Worm (Caenorhabditis elegans): ENCODE measurements around the gene F38B2.2.

Gene F38B2.2

ce11 chrX:11279276-11279675 lies at the start of gene F38B2.2:
F38B2.2 (minus strand) TSS chrX:11279376.
- no peak for TF ChIP-seq flt-1 (GFP tag; IDR thresholded peaks at IDR 0.05)
- TF ChIP-seq tab-1 (GFP tag; IDR thresholded peaks at IDR 0.05), result no peak
- TF ChIP-seq cog-1 (tag; optimal IDR thresholded peaks at IDR 0.05), result no peak
- no peak for TF ChIP-seq klf-2 (GFP tag; conservative IDR thresholded peaks at IDR 0.05)
- TF ChIP-seq ref-1 (GFP tag; conservative IDR thresholded peaks at IDR 0.05), result no peak
- TF ChIP-seq med-1 (GFP tag; optimal IDR thresholded peaks at IDR 0.05; ENCODE audit: insufficient read depth), result no peak
- TF ChIP-seq T22C8.4 (GFP tag; IDR thresholded peaks at IDR 0.05), result no peak
- TF ChIP-seq ztf-29 (GFP tag; IDR thresholded peaks at IDR 0.05), result no peak
- no peak for TF ChIP-seq ztf-23 (GFP tag; IDR thresholded peaks at IDR 0.05)

DNA sequence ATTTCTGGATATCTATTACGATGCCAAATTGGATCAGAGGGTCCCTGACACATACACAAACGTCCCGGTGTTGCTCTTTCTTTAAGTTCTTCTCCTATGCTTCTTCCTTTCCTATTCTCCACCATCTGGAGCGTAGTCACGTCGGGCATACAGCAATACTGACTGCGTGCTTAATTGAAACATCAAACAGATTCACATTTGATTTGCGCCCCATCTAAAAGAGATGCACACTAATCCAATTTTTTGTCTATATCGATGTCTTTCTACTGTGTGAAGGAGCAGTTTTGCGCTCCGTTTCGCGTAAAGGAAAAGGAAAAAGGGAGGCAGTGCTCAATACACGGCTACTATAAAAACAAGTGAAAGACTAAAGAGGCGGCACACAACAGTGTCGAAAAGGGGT lies 49.5 kb upstream of the F38B2.2 start:
- TF ChIP-seq tab-1 (GFP tag; IDR thresholded peaks at IDR 0.05) (no peak), T22C8.4 (GFP tag; IDR thresholded peaks at IDR 0.05) (no peak), ref-1 (GFP tag; conservative IDR thresholded peaks at IDR 0.05) (no peak), ztf-23 (GFP tag; IDR thresholded peaks at IDR 0.05) (no peak), flt-1 (GFP tag; IDR thresholded peaks at IDR 0.05) (no peak), klf-2 (GFP tag; conservative IDR thresholded peaks at IDR 0.05) (no peak), med-1 (GFP tag; optimal IDR thresholded peaks at IDR 0.05; ENCODE audit: insufficient read depth) (no peak), cog-1 (tag; optimal IDR thresholded peaks at IDR 0.05) (no peak)

DNA sequence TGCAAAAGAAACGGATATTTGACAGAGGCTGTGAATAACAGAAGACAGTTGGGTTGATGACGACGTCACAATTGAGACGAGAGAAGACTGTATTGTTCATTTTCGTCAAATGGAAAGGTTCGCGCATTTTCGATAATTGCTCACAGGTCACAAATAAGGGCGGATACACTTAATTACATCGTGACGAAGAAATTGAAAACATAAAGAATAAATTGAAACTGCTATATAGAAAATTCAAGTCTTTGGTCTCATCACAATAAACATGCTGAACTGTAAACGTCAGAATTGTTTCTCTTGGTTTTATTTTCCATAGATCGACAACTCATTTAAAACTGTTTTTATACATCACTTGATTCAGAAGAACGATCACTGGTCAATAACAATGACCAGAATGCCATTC lies 47.7 kb upstream of the F38B2.2 start, which contains the start of gene ZK455.5:
TSS of gene ZK455.5 (minus strand) at position 101 of the 400 bp plus-strand sequence.
- TF ChIP-seq klf-2 (GFP tag; conservative IDR thresholded peaks at IDR 0.05) (no peak), cog-1 (tag; optimal IDR thresholded peaks at IDR 0.05) (no peak), T22C8.4 (GFP tag; IDR thresholded peaks at IDR 0.05) (no peak), ztf-23 (GFP tag; IDR thresholded peaks at IDR 0.05) (no peak), med-1 (GFP tag; optimal IDR thresholded peaks at IDR 0.05; ENCODE audit: insufficient read depth) (no peak), tab-1 (GFP tag; IDR thresholded peaks at IDR 0.05) (no peak), flt-1 (GFP tag; IDR thresholded peaks at IDR 0.05) (no peak), ztf-29 (GFP tag; IDR thresholded peaks at IDR 0.05) (no peak), ref-1 (GFP tag; conservative IDR thresholded peaks at IDR 0.05) (no peak)

ce11 chrX:11324240-11324639 lies 45.1 kb upstream of the F38B2.2 start, which contains the start of gene asm-2:
asm-2 (minus strand) TSS chrX:11324251.
- TF ChIP-seq tab-1 (GFP tag; IDR thresholded peaks at IDR 0.05), result no peak
- no peak for TF ChIP-seq T22C8.4 (GFP tag; IDR thresholded peaks at IDR 0.05)
- no peak for TF ChIP-seq klf-2 (GFP tag; conservative IDR thresholded peaks at IDR 0.05)
- no peak for TF ChIP-seq med-1 (GFP tag; optimal IDR thresholded peaks at IDR 0.05; ENCODE audit: insufficient read depth)
- no peak for TF ChIP-seq ztf-29 (GFP tag; IDR thresholded peaks at IDR 0.05)
- no peak for TF ChIP-seq cog-1 (tag; optimal IDR thresholded peaks at IDR 0.05)
- no peak for TF ChIP-seq flt-1 (GFP tag; IDR thresholded peaks at IDR 0.05)
- no peak for TF ChIP-seq ztf-23 (GFP tag; IDR thresholded peaks at IDR 0.05)
- TF ChIP-seq ref-1 (GFP tag; conservative IDR thresholded peaks at IDR 0.05), result no peak

DNA sequence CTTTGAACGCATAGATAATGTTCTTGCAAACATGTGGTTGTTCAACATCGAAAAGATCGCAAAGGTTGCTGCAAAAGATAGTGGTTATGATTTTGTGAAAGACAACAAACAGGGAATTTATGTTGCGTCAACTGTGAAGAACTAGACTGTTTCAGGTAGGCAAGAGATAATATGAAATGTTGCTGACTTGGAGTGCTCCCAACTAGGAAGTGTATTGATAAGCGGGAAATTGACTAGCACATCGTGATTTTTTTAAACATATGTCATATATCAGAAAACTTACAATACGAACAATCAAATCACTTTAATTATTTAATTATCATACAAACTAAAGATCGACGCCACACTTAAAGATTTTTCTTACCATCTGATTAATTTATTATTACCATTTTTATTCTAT lies 44.0 kb upstream of the F38B2.2 start:
- no peak for TF ChIP-seq tab-1 (GFP tag; IDR thresholded peaks at IDR 0.05)
- TF ChIP-seq ztf-23 (GFP tag; IDR thresholded peaks at IDR 0.05), result no peak
- no peak for TF ChIP-seq T22C8.4 (GFP tag; IDR thresholded peaks at IDR 0.05)
- no peak for TF ChIP-seq cog-1 (tag; optimal IDR thresholded peaks at IDR 0.05)
- TF ChIP-seq med-1 (GFP tag; optimal IDR thresholded peaks at IDR 0.05; ENCODE audit: insufficient read depth), result no peak
- TF ChIP-seq ztf-29 (GFP tag; IDR thresholded peaks at IDR 0.05), result no peak
- TF ChIP-seq flt-1 (GFP tag; IDR thresholded peaks at IDR 0.05), result no peak
- TF ChIP-seq klf-2 (GFP tag; conservative IDR thresholded peaks at IDR 0.05), result no peak
- TF ChIP-seq ref-1 (GFP tag; conservative IDR thresholded peaks at IDR 0.05), result no peak

ce11 chrX:11317939-11318338 lies 38.8 kb upstream of the F38B2.2 start, which contains the start of gene hizr-1:
hizr-1 (plus strand) TSS chrX:11318278.
- TF ChIP-seq ref-1 (GFP tag; conservative IDR thresholded peaks at IDR 0.05) (no peak), klf-2 (GFP tag; conservative IDR thresholded peaks at IDR 0.05) (no peak), med-1 (GFP tag; optimal IDR thresholded peaks at IDR 0.05; ENCODE audit: insufficient read depth) (no peak), cog-1 (tag; optimal IDR thresholded peaks at IDR 0.05) (no peak), flt-1 (GFP tag; IDR thresholded peaks at IDR 0.05) (no peak), tab-1 (GFP tag; IDR thresholded peaks at IDR 0.05) (no peak), ztf-23 (GFP tag; IDR thresholded peaks at IDR 0.05) (no peak), ztf-29 (GFP tag; IDR thresholded peaks at IDR 0.05) (no peak), T22C8.4 (GFP tag; IDR thresholded peaks at IDR 0.05) (no peak)

DNA sequence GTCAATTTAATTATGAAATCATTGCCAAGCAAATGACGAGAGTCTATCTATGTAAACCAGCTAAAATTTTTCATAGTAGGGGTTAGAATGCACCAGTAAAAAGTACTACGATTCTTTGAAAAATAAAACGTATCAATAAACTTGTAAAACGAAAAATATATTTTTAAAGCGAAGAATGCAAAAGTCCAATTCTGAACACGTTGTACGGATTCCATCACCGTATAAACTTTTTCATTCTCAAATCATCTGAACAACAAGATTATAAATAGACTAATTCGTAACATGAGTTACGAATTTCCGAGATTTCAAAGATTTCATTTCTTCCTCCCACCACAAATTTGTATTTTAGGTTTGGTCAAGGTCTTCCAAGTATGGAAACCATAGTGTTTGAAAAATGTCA lies 37.6 kb upstream of the F38B2.2 start, which contains the start of gene nlp-57:
TSS of gene nlp-57 (plus strand) at position 301 of the 400 bp plus-strand sequence.
- no peak for TF ChIP-seq cog-1 (tag; optimal IDR thresholded peaks at IDR 0.05)
- TF ChIP-seq tab-1 (GFP tag; IDR thresholded peaks at IDR 0.05), result no peak
- no peak for TF ChIP-seq flt-1 (GFP tag; IDR thresholded peaks at IDR 0.05)
- TF ChIP-seq klf-2 (GFP tag; conservative IDR thresholded peaks at IDR 0.05), result no peak
- TF ChIP-seq ref-1 (GFP tag; conservative IDR thresholded peaks at IDR 0.05), result no peak
- no peak for TF ChIP-seq ztf-29 (GFP tag; IDR thresholded peaks at IDR 0.05)
- no peak for TF ChIP-seq ztf-23 (GFP tag; IDR thresholded peaks at IDR 0.05)
- no peak for TF ChIP-seq med-1 (GFP tag; optimal IDR thresholded peaks at IDR 0.05; ENCODE audit: insufficient read depth)
- TF ChIP-seq T22C8.4 (GFP tag; IDR thresholded peaks at IDR 0.05), result no peak

DNA sequence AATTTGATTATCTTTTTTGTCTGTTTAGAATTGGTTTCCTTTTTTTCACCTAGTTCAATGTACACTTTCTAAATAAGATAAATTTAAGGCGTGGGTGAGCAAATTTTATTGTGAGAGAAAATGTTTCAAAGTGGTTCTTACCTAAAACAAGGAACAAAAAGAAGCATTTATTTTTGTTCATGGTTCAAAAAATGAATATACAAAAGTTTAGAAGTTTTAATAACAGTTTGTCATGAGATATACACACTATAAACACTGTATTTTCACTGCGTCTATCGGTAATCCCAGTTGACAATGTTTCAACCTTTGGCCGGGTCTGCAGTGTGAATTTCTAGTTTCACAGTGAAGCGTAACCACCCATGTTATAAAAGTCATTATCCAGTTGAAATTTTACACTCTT lies 36.2 kb upstream of the F38B2.2 start, which contains the start of gene F08G12.11:
TSS of gene F08G12.11 (minus strand) at position 181 of the 400 bp plus-strand sequence.
- no peak for TF ChIP-seq flt-1 (GFP tag; IDR thresholded peaks at IDR 0.05)
- TF ChIP-seq klf-2 (GFP tag; conservative IDR thresholded peaks at IDR 0.05), result no peak
- TF ChIP-seq T22C8.4 (GFP tag; IDR thresholded peaks at IDR 0.05), result no peak
- no peak for TF ChIP-seq ztf-29 (GFP tag; IDR thresholded peaks at IDR 0.05)
- no peak for TF ChIP-seq med-1 (GFP tag; optimal IDR thresholded peaks at IDR 0.05; ENCODE audit: insufficient read depth)
- TF ChIP-seq ztf-23 (GFP tag; IDR thresholded peaks at IDR 0.05), result no peak
- TF ChIP-seq ref-1 (GFP tag; conservative IDR thresholded peaks at IDR 0.05), result no peak
- TF ChIP-seq tab-1 (GFP tag; IDR thresholded peaks at IDR 0.05), result no peak
- no peak for TF ChIP-seq cog-1 (tag; optimal IDR thresholded peaks at IDR 0.05)

DNA sequence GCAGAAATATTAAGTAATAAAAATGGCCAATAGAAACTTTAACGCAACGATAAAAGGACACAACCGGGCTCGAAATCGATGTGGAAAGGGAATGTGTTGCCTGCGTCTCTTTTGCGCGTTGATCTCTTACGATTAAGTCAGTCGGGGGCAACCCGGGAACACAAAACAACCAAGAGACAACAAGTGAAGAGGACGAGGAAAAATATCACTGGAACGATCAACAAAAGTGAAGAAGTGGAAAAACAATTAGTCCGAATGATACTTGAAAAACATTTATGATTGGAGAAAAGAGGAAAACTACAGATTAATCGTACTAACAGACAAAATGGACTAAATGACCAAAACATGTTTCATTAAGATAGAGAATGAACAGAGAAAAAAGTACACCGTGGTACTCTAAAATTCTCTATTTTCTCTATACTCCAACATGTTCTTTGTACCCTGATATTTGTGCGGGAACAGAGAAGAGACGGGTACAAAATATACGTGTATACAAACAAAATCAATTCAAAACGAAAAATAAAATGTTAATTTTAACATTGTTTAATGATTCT lies 31.2 kb upstream of the F38B2.2 start, which contains the start of gene F08G12.5:
TSS of gene F08G12.5 (minus strand) at position 1 of the 554 bp plus-strand sequence.
- no peak for TF ChIP-seq cog-1 (tag; optimal IDR thresholded peaks at IDR 0.05)
- no peak for TF ChIP-seq tab-1 (GFP tag; IDR thresholded peaks at IDR 0.05)
- no peak for TF ChIP-seq T22C8.4 (GFP tag; IDR thresholded peaks at IDR 0.05)
- TF ChIP-seq ztf-23 (GFP tag; IDR thresholded peaks at IDR 0.05), result no peak
- no peak for TF ChIP-seq med-1 (GFP tag; optimal IDR thresholded peaks at IDR 0.05; ENCODE audit: insufficient read depth)
- TF ChIP-seq ztf-29 (GFP tag; IDR thresholded peaks at IDR 0.05), result no peak
- no peak for TF ChIP-seq klf-2 (GFP tag; conservative IDR thresholded peaks at IDR 0.05)
- no peak for TF ChIP-seq ref-1 (GFP tag; conservative IDR thresholded peaks at IDR 0.05)
- no peak for TF ChIP-seq flt-1 (GFP tag; IDR thresholded peaks at IDR 0.05)

All from whole organism, midembryonic.